Worm (Caenorhabditis elegans) whole organism, mixed stage, embryonic: Measurements from ENCODE around the gene eif-1.

Source experiments
- elt-1 ChIP-seq: sonication (generic microtip); optimal IDR thresholded peaks from 2 replicates; lab custom pipeline; 2017; ENCODE audit warnings: missing genetic modification characterization, mild to moderate bottlenecking, missing compliant biosample characterization, antibody characterized with exemption, moderate library complexity, borderline replicate concordance; ENCODE audit not compliant: insufficient read depth
- nhr-12 ChIP-seq: fragments of 150-350 bp; optimal IDR thresholded peaks from 2 replicates; lab custom pipeline; 2014; ENCODE audit warnings: missing biosample characterization, missing genetic modification characterization
- nhr-237 ChIP-seq: fragments of 150-350 bp; optimal IDR thresholded peaks from 2 replicates; lab custom pipeline; 2014; ENCODE audit warnings: missing biosample characterization, missing genetic modification characterization

DNA sequence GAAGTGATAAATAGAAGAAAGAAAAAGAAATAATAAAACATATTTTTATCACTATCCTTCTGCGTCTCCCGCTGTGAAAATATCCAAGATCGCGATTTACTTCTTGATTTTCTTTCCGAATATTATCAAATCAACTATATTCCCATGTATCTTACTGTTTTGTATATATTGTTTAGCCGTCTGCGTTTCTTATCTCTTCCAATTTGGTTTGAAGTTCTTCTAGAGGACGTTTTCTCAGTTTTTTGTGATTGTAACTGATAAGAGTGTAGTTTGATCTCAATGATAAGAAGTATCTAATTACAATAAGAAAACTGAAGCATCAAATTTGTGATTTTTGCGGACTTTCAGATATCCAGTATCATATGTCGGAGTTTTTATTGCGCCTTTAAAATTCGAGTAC lies 32.7 kb downstream of the eif-1 start:
- TF ChIP-seq nhr-237 (tag; lab: Kevin White, UChicago) (no peak), nhr-12 (tag; lab: Kevin White, UChicago) (no peak), elt-1 (tag; lab: Kevin White, UChicago) (no peak)
